Fruit fly (Drosophila melanogaster): ENCODE results near the gene TTLL3B.

Gene TTLL3B

dm6 chr2L:6732566-6732965 lies at the start of gene TTLL3B:
Gene TTLL3B, plus strand, starts transcription at chr2L:6732866.
- TF ChIP-seq noc (tag; optimal IDR thresholded peaks at IDR 0.05): no peak

- TF ChIP-seq noc (tag; optimal IDR thresholded peaks at IDR 0.05): peak; percentile 47
Measured at dm6 chr2L:6682909-6683308, 49.8 kb upstream of the TTLL3B start.

- peak; percentile 61 for TF ChIP-seq noc (tag; optimal IDR thresholded peaks at IDR 0.05)
Measured at dm6 chr2L:6683992-6684882, 48.4 kb upstream of the TTLL3B start, which contains the start of gene Nhe3. Gene Nhe3, minus strand, starts transcription at chr2L:6684364.

dm6 chr2L:6686612-6687011 lies 46.1 kb upstream of the TTLL3B start, which contains the start of gene CG11327:
Gene CG11327, minus strand, starts transcription at chr2L:6686712.
- no peak for TF ChIP-seq noc (tag; optimal IDR thresholded peaks at IDR 0.05)

- no peak for TF ChIP-seq noc (tag; optimal IDR thresholded peaks at IDR 0.05)
Measured at dm6 chr2L:6692048-6692447, 40.6 kb upstream of the TTLL3B start.

- peak; percentile 48 for TF ChIP-seq noc (tag; optimal IDR thresholded peaks at IDR 0.05)
Measured at dm6 chr2L:6693794-6694254, 38.8 kb upstream of the TTLL3B start.

- TF ChIP-seq noc (tag; optimal IDR thresholded peaks at IDR 0.05): no peak
Measured at dm6 chr2L:6696229-6696628, 36.4 kb upstream of the TTLL3B start.

dm6 chr2L:6698387-6698786 lies 34.3 kb upstream of the TTLL3B start:
- TF ChIP-seq noc (tag; optimal IDR thresholded peaks at IDR 0.05): no peak

dm6 chr2L:6700742-6701141 lies 31.9 kb upstream of the TTLL3B start:
- no peak for TF ChIP-seq noc (tag; optimal IDR thresholded peaks at IDR 0.05)

dm6 chr2L:6701409-6702199 lies 31.1 kb upstream of the TTLL3B start:
- TF ChIP-seq noc (tag; optimal IDR thresholded peaks at IDR 0.05): no peak

dm6 chr2L:6705081-6705480 lies 27.6 kb upstream of the TTLL3B start:
- TF ChIP-seq noc (tag; optimal IDR thresholded peaks at IDR 0.05): no peak

- no peak for TF ChIP-seq noc (tag; optimal IDR thresholded peaks at IDR 0.05)
Measured at dm6 chr2L:6706368-6706919, 26.2 kb upstream of the TTLL3B start.

dm6 chr2L:6708997-6709662 lies 23.5 kb upstream of the TTLL3B start, which contains the start of gene Tsp:
Gene Tsp, minus strand, starts transcription at chr2L:6709086.
- TF ChIP-seq noc (tag; optimal IDR thresholded peaks at IDR 0.05): no peak

- TF ChIP-seq noc (tag; optimal IDR thresholded peaks at IDR 0.05): peak; percentile 23
Measured at dm6 chr2L:6716182-6716770, 16.4 kb upstream of the TTLL3B start, which contains the start of gene AkhR. Gene AkhR, minus strand, starts transcription at chr2L:6716186.

- no peak for TF ChIP-seq noc (tag; optimal IDR thresholded peaks at IDR 0.05)
Measured at dm6 chr2L:6716921-6717320, 15.7 kb upstream of the TTLL3B start.
